Worm (Caenorhabditis elegans) whole organism, L4 larva: ENCODE results near the gene srt-24.
"Not testable (repeated sequence)": the region's sequence is repeated elsewhere in the genome, so short reads cannot be mapped to it uniquely, and the experiment has no call there.

Experiments used
- F26F4.8 ChIP-seq: fragments of 200-800 bp; sonication (Bioruptor generic); conservative IDR thresholded peaks from 2 replicates; pipeline ENCODE4 v1.3.6; 2022; ENCODE audit warnings: missing genetic modification characterization, missing compliant biosample characterization
- F37D6.2 ChIP-seq: sonication (generic microtip); optimal IDR thresholded peaks from 2 replicates; lab custom pipeline; 2016; ENCODE audit warnings: mild to moderate bottlenecking, missing genetic modification characterization, missing compliant biosample characterization
- T20F7.1 ChIP-seq: fragments of 200-800 bp; sonication (Bioruptor generic); optimal IDR thresholded peaks from 2 replicates; lab custom pipeline; 2018; ENCODE audit warnings: mild to moderate bottlenecking, missing genetic modification characterization, missing compliant biosample characterization
- Y5F2A.4 ChIP-seq: fragments of 200-800 bp; sonication (Bioruptor generic); optimal IDR thresholded peaks from 2 replicates; lab custom pipeline; 2018; ENCODE audit warnings: mild to moderate bottlenecking, missing genetic modification characterization, missing compliant biosample characterization
- Y75B8A.6 ChIP-seq: fragments of 200-800 bp; sonication (Bioruptor generic); IDR thresholded peaks from 2 replicates; pipeline ENCODE4 v1.3.6; 2022; ENCODE audit warnings: missing genetic modification reagents, missing genetic modification characterization, missing compliant biosample characterization
- ZK337.2 ChIP-seq: fragments of 200-800 bp; sonication (Bioruptor generic); IDR thresholded peaks from 2 replicates; pipeline ENCODE4 v1.3.6; 2022; ENCODE audit warnings: missing genetic modification reagents, missing genetic modification characterization, missing compliant biosample characterization
- aha-1 ChIP-seq: fragments of 150-350 bp; peaks from one replicate; lab custom pipeline; 2014; ENCODE audit warnings: missing biosample characterization, missing genetic modification characterization
- ceh-32 ChIP-seq: sonication (generic microtip); optimal IDR thresholded peaks from 2 replicates; lab custom pipeline; 2016; ENCODE audit warnings: mild to moderate bottlenecking, missing genetic modification characterization, missing compliant biosample characterization; ENCODE audit not compliant: poor library complexity
- cey-2 ChIP-seq: sonication (generic microtip); optimal IDR thresholded peaks from 3 replicates; lab custom pipeline; 2017; ENCODE audit warnings: missing genetic modification characterization, mild to moderate bottlenecking, missing compliant biosample characterization, antibody characterized with exemption, borderline replicate concordance; ENCODE audit not compliant: insufficient read depth
- daf-16 ChIP-seq, 3 experiments: sonication (generic microtip); optimal IDR thresholded peaks; 2 replicates each; lab custom pipeline; 2016 to 2017; ENCODE audit warnings: missing genetic modification characterization in 3 of 3, missing genetic modification reagents in 3 of 3, mild to moderate bottlenecking in 2 of 3, missing compliant biosample characterization in 2 of 3, missing biosample characterization in 1 of 3, moderate library complexity in 1 of 3
- daf-8 ChIP-seq: fragments of 200-800 bp; sonication (Bioruptor generic); IDR thresholded peaks from 2 replicates; pipeline ENCODE4 v1.3.6; 2022; ENCODE audit warnings: missing genetic modification characterization, missing compliant biosample characterization
- dmd-6 ChIP-seq: fragments of 200-800 bp; sonication (Bioruptor generic); IDR thresholded peaks from 2 replicates; pipeline ENCODE4 v1.3.6; 2022; ENCODE audit warnings: missing genetic modification reagents, missing genetic modification characterization, missing compliant biosample characterization
- dpl-1 ChIP-seq: fragments of 150-350 bp; optimal IDR thresholded peaks from 2 replicates; lab custom pipeline; 2014; ENCODE audit warnings: missing biosample characterization, missing genetic modification reagents, missing genetic modification characterization
- egl-43 ChIP-seq: fragments of 200-800 bp; sonication (Bioruptor generic); IDR thresholded peaks from 2 replicates; pipeline ENCODE4 v1.3.6; 2022; ENCODE audit warnings: missing genetic modification reagents, missing genetic modification characterization, missing compliant biosample characterization
- fkh-10 ChIP-seq: fragments of 150-350 bp; optimal IDR thresholded peaks from 2 replicates; lab custom pipeline; 2014; ENCODE audit warnings: missing biosample characterization, missing genetic modification reagents, missing genetic modification characterization
- hif-1 ChIP-seq, 2 experiments: sonication (generic microtip); optimal IDR thresholded peaks; 2 replicates each; lab custom pipeline; 2016 to 2017; ENCODE audit warnings: missing compliant biosample characterization in 2 of 2, missing genetic modification characterization in 2 of 2, missing genetic modification reagents in 2 of 2, missing genotype in 2 of 2, mild to moderate bottlenecking in 1 of 2
- lin-13 ChIP-seq: fragments of 150-350 bp; optimal IDR thresholded peaks from 2 replicates; lab custom pipeline; 2014; ENCODE audit warnings: missing biosample characterization, missing genetic modification reagents, missing genetic modification characterization
- lin-38 ChIP-seq: fragments of 200-800 bp; sonication (Bioruptor generic); IDR thresholded peaks from 2 replicates; pipeline ENCODE4 v1.3.6; 2022; ENCODE audit warnings: missing genetic modification reagents, missing genetic modification characterization, missing compliant biosample characterization
- lin-39 ChIP-seq: fragments of 150-350 bp; optimal IDR thresholded peaks from 2 replicates; lab custom pipeline; 2014; ENCODE audit warnings: missing biosample characterization, missing genetic modification reagents, missing genetic modification characterization
- lsy-2 ChIP-seq, 2 experiments: fragments of 150-350 bp in 1 of 2; sonication (generic microtip) in 1 of 2; optimal IDR thresholded peaks; 2 replicates each; lab custom pipeline; 2014 to 2017; ENCODE audit warnings: missing biosample characterization in 2 of 2, missing genetic modification characterization in 2 of 2
- madf-9 ChIP-seq: fragments of 200-800 bp; sonication (Bioruptor generic); conservative IDR thresholded peaks from 2 replicates; pipeline ENCODE4 v1.3.6; 2022; ENCODE audit warnings: missing genetic modification reagents, missing genetic modification characterization, missing compliant biosample characterization
- mes-2 ChIP-seq: sonication (generic microtip); optimal IDR thresholded peaks from 2 replicates; lab custom pipeline; 2016; ENCODE audit warnings: missing genotype, mild to moderate bottlenecking, missing genetic modification characterization, missing compliant biosample characterization; ENCODE audit not compliant: poor library complexity, severe bottlenecking
- nhr-10 ChIP-seq: fragments of 150-350 bp; optimal IDR thresholded peaks from 2 replicates; lab custom pipeline; 2014; ENCODE audit warnings: missing biosample characterization, missing genetic modification characterization
- nhr-102 ChIP-seq: sonication (generic microtip); optimal IDR thresholded peaks from 2 replicates; lab custom pipeline; 2016; ENCODE audit warnings: mild to moderate bottlenecking, missing genetic modification characterization, moderate library complexity, missing compliant biosample characterization
- nhr-11 ChIP-seq: fragments of 150-350 bp; optimal IDR thresholded peaks from 2 replicates; lab custom pipeline; 2014; ENCODE audit warnings: missing biosample characterization, missing genetic modification characterization
- nhr-25 ChIP-seq: sonication (generic microtip); optimal IDR thresholded peaks from 2 replicates; lab custom pipeline; 2017; ENCODE audit warnings: missing genetic modification characterization, mild to moderate bottlenecking, missing compliant biosample characterization, antibody characterized with exemption, moderate library complexity, borderline replicate concordance; ENCODE audit not compliant: insufficient read depth
- nhr-28 ChIP-seq: fragments of 150-350 bp; optimal IDR thresholded peaks from 2 replicates; lab custom pipeline; 2014; ENCODE audit warnings: missing biosample characterization, missing genetic modification characterization
- nhr-48 ChIP-seq: sonication (generic microtip); optimal IDR thresholded peaks from 2 replicates; lab custom pipeline; 2016; ENCODE audit warnings: mild to moderate bottlenecking, missing genetic modification characterization, missing compliant biosample characterization
- php-3 ChIP-seq: fragments of 200-800 bp; sonication (Bioruptor generic); IDR thresholded peaks from 2 replicates; pipeline ENCODE4 v1.3.6; 2022; ENCODE audit warnings: missing genetic modification reagents, missing genetic modification characterization, missing compliant biosample characterization
- rbr-2 ChIP-seq: sonication (generic microtip); optimal IDR thresholded peaks from 2 replicates; lab custom pipeline; 2016; ENCODE audit warnings: missing genotype, missing genetic modification characterization, missing compliant biosample characterization
- spr-3 ChIP-seq: fragments of 200-800 bp; sonication (Bioruptor generic); optimal IDR thresholded peaks from 2 replicates; lab custom pipeline; 2018; ENCODE audit warnings: mild to moderate bottlenecking, missing genetic modification characterization, missing compliant biosample characterization
- tag-97 ChIP-seq: fragments of 200-800 bp; sonication (Bioruptor generic); IDR thresholded peaks from 2 replicates; pipeline ENCODE4 v1.3.6; 2022; ENCODE audit warnings: missing genetic modification characterization, missing compliant biosample characterization
- unc-39 ChIP-seq: sonication (generic microtip); optimal IDR thresholded peaks from 2 replicates; lab custom pipeline; 2017; ENCODE audit warnings: missing biosample characterization, missing genetic modification characterization

Gene srt-24

ce11 chrIV:730937-731336, at the start of gene srt-24:
Gene srt-24, minus strand, starts transcription at chrIV:731037.
- peak; percentile 45 for TF ChIP-seq aha-1
- no peak for TF ChIP-seq Y75B8A.6 (GFP tag; lab: Robert Waterston, UW)
- TF ChIP-seq, all 104 proteins: peak for 1

- TF ChIP-seq spr-3 (GFP tag; lab: Kevin White, UChicago): no peak
- TF ChIP-seq hif-1 (tag; optimal IDR thresholded peaks at IDR 0.05; lab: Kevin White, UChicago): no peak
- no peak for TF ChIP-seq F37D6.2 (tag; lab: Kevin White, UChicago)
- peak; percentile 12 for TF ChIP-seq nhr-28 (tag; lab: Kevin White, UChicago)
- no peak for TF ChIP-seq F26F4.8
- TF ChIP-seq lin-39 (tag; lab: Kevin White, UChicago): no peak
- no peak for TF ChIP-seq daf-16 (GFP tag; optimal IDR thresholded peaks at IDR 0.05; lab: Kevin White, UChicago)
- TF ChIP-seq daf-16 (tag; optimal IDR thresholded peaks at IDR 0.05; lab: Kevin White, UChicago): peak; percentile 41
- no peak for TF ChIP-seq fkh-10
- TF ChIP-seq ceh-32: no peak
- no peak for TF ChIP-seq madf-9
Observed at ce11 chrIV:778484-778883, 47.6 kb upstream of the srt-24 start, which contains the start of gene ugt-52. Gene ugt-52, plus strand, starts transcription at chrIV:778784.

- no peak for TF ChIP-seq nhr-48 (tag; lab: Kevin White, UChicago)
- no peak for TF ChIP-seq daf-8 (GFP tag; lab: Robert Waterston, UW)
- no peak for TF ChIP-seq nhr-10
- no peak for TF ChIP-seq cey-2 (tag; lab: Kevin White, UChicago)
- TF ChIP-seq T20F7.1 (GFP tag; lab: Kevin White, UChicago): no peak
- no peak for TF ChIP-seq dmd-6
- TF ChIP-seq Y5F2A.4 (GFP tag; lab: Kevin White, UChicago): no peak
- TF ChIP-seq ZK337.2: no peak
- TF ChIP-seq php-3 (GFP tag; lab: Robert Waterston, UW): no peak
- no peak for TF ChIP-seq tag-97 (GFP tag; lab: Robert Waterston, UW)
- TF ChIP-seq rbr-2 (tag; lab: Kevin White, UChicago): no peak
Observed at ce11 chrIV:773580-773979, 42.7 kb upstream of the srt-24 start.

ce11 chrIV:772931-773330, 42.1 kb upstream of the srt-24 start, which contains the start of gene mrpl-2:
Gene mrpl-2, plus strand, starts transcription at chrIV:773237.
- TF ChIP-seq lin-13 (GFP tag; lab: Kevin White, UChicago) (no peak), dpl-1 (GFP tag; lab: Kevin White, UChicago) (peak; percentile 76), mes-2 (tag; lab: Kevin White, UChicago) (peak; percentile 33), nhr-11 (tag; lab: Kevin White, UChicago) (no peak), lin-38 (GFP tag; lab: Robert Waterston, UW) (peak; percentile 90), unc-39 (no peak), nhr-25 (tag; lab: Kevin White, UChicago) (no peak)

ce11 chrIV:771061-771460, 40.2 kb upstream of the srt-24 start, which contains the start of gene F56B3.9:
Gene F56B3.9, plus strand, starts transcription at chrIV:771361.
- TF ChIP-seq nhr-102 (tag; lab: Kevin White, UChicago); lsy-2 (tag; optimal IDR thresholded peaks at IDR 0.05; lab: Kevin White, UChicago); egl-43 (GFP tag; lab: Robert Waterston, UW): not testable (repeated sequence)
- TF ChIP-seq, all 104 proteins: peak for 0; not testable (repeated sequence) for 104
